Fruit fly (Drosophila melanogaster) whole organism, embryonic: ENCODE results near the gene CG46308.
A peak's percentile ranks its signal among the peaks of the same experiment; 100 is the strongest.

Experiments
- CG4820 ChIP-seq: fragments of 200-800 bp; sonication (Bioruptor generic); optimal IDR thresholded peaks from 3 replicates; lab custom pipeline; 2016; ENCODE audit warnings: missing biosample characterization, missing genetic modification characterization
- ems ChIP-seq: fragments of 200-800 bp; sonication (Bioruptor generic); optimal IDR thresholded peaks from 3 replicates; lab custom pipeline; 2016; ENCODE audit warnings: missing biosample characterization, missing genetic modification characterization
- shn ChIP-seq: fragments of 200-800 bp; sonication (Bioruptor generic); optimal IDR thresholded peaks from 3 replicates; lab custom pipeline; 2016; ENCODE audit warnings: missing biosample characterization, missing genetic modification characterization
- trh ChIP-seq: fragments of 200-800 bp; sonication (Bioruptor generic); optimal IDR thresholded peaks from 2 replicates; lab custom pipeline; 2016; ENCODE audit warnings: missing biosample characterization, missing genetic modification characterization

dm6 chr2L:13547738-13548726 is 86.5 kb downstream of the CG46308 start:
- no peak for TF ChIP-seq shn
- no peak for TF ChIP-seq CG4820 (GFP tag; lab: Kevin White, UChicago)
- peak; percentile 18 for TF ChIP-seq ems (GFP tag; lab: Kevin White, UChicago)
- no peak for TF ChIP-seq trh (GFP tag; lab: Kevin White, UChicago)
